Fruit fly (Drosophila melanogaster) whole organism, wandering third instar larva: Measurements from ENCODE around the gene CG10182.

Source experiments
- CG9705 ChIP-seq: fragments of 200-800 bp; sonication (Bioruptor generic); optimal IDR thresholded peaks from 2 replicates; lab custom pipeline; 2018; ENCODE audit warnings: missing biosample characterization, mild to moderate bottlenecking, missing genetic modification characterization
- Dfd ChIP-seq: fragments of >200 bp; optimal IDR thresholded peaks from 2 replicates; lab custom pipeline; 2017; ENCODE audit warnings: missing biosample characterization, missing genetic modification characterization
- GATAd ChIP-seq: sonication (Bioruptor generic); optimal IDR thresholded peaks from 2 replicates; lab custom pipeline; 2016; ENCODE audit warnings: missing biosample characterization, missing genetic modification characterization
- Hr83 ChIP-seq: fragments of 200-300 bp; sonication (Bioruptor generic); optimal IDR thresholded peaks from 2 replicates; lab custom pipeline; 2016; ENCODE audit warnings: missing biosample characterization, mild to moderate bottlenecking, missing genetic modification characterization, moderate library complexity; ENCODE audit not compliant: poor library complexity, severe bottlenecking
- N ChIP-seq: fragments of >200 bp; optimal IDR thresholded peaks from 2 replicates; lab custom pipeline; 2018; ENCODE audit warnings: missing biosample characterization, missing external identifiers, missing genetic modification characterization
- OdsH ChIP-seq: fragments of 200-800 bp; sonication (Bioruptor generic); optimal IDR thresholded peaks from 2 replicates; lab custom pipeline; 2016; ENCODE audit warnings: missing biosample characterization, mild to moderate bottlenecking, missing genetic modification characterization
- Rel ChIP-seq, 2 experiments: fragments of 200-800 bp; sonication (Bioruptor generic) in 1 of 2; optimal IDR thresholded peaks; 2 replicates in 1 of 2; 3 replicates in 1 of 2; lab custom pipeline; 2016 to 2019; ENCODE audit warnings: mild to moderate bottlenecking in 2 of 2, missing biosample characterization in 2 of 2, missing genetic modification characterization in 2 of 2, moderate library complexity in 1 of 2
- Sp1 ChIP-seq: fragments of 200-800 bp; sonication (Bioruptor generic); optimal IDR thresholded peaks from 3 replicates; lab custom pipeline; 2019; ENCODE audit warnings: missing biosample characterization, mild to moderate bottlenecking, missing genetic modification characterization, moderate library complexity
- Vsx2 ChIP-seq: fragments of 200-300, 225-300 bp; sonication (Bioruptor generic); optimal IDR thresholded peaks from 2 replicates; lab custom pipeline; 2018; ENCODE audit warnings: missing biosample characterization, missing genetic modification characterization; ENCODE audit not compliant: partially characterized antibody
- brk ChIP-seq: fragments of 200-800 bp; sonication (Bioruptor generic); optimal IDR thresholded peaks from 2 replicates; lab custom pipeline; 2016; ENCODE audit warnings: missing biosample characterization, mild to moderate bottlenecking, missing genetic modification characterization
- h ChIP-seq: fragments of 200-800 bp; sonication (Bioruptor generic); optimal IDR thresholded peaks from 3 replicates; lab custom pipeline; 2016; ENCODE audit warnings: missing biosample characterization, mild to moderate bottlenecking, missing genetic modification characterization
- lola ChIP-seq: fragments of >200 bp; optimal IDR thresholded peaks from 2 replicates; lab custom pipeline; 2017; ENCODE audit warnings: missing biosample characterization, missing genetic modification characterization
- tai ChIP-seq: sonication (Bioruptor generic); optimal IDR thresholded peaks from 2 replicates; lab custom pipeline; 2016; ENCODE audit warnings: missing biosample characterization, missing genetic modification characterization
- usp ChIP-seq: fragments of >200 bp; optimal IDR thresholded peaks from 2 replicates; lab custom pipeline; 2017; ENCODE audit warnings: missing biosample characterization, missing genetic modification characterization

DNA sequence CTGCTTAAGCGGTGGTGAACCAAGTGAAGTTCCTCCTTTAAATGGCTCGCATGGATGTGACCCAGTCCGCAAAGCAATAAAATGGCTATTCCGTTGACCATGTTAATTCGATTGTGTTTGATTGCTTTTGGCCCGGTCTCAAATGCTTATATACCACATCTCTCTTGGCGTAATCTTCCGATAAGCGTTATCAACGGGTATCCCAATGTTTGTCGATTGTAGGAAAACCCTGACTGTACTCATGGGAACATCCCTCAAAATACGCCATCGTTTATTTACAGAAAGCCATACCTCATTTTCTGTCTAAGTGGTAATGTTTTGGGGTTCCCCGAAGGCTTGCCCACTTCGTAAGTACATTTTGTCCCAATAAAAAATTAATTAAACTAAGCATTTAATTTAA lies 9.3 kb upstream of the CG10182 start, which contains the start of gene CG10183:
- TF ChIP-seq Vsx2 (GFP tag; lab: Kevin White, UChicago) (no peak), h (GFP tag; lab: Kevin White, UChicago) (no peak), N (GFP tag; lab: Kevin White, UChicago) (no peak), Sp1 (no peak), Hr83 (GFP tag; lab: Kevin White, UChicago) (no peak), brk (no peak), Rel (GFP tag; optimal IDR thresholded peaks at IDR 0.05; lab: Kevin White, UChicago) (no peak), Rel (tag; optimal IDR thresholded peaks at IDR 0.05; lab: Kevin White, UChicago) (peak; percentile 64), tai (GFP tag; lab: Kevin White, UChicago) (no peak), OdsH (GFP tag; lab: Kevin White, UChicago) (no peak), usp (GFP tag; lab: Kevin White, UChicago) (no peak), GATAd (GFP tag; lab: Kevin White, UChicago) (no peak), CG9705 (GFP tag; lab: Kevin White, UChicago) (no peak), Dfd (no peak), lola (GFP tag; lab: Kevin White, UChicago) (no peak)
